Fruit fly (Drosophila melanogaster) whole organism, prepupa: ENCODE results near the gene Ir68b.

ENCODE experiments used
- Blimp-1 ChIP-seq: fragments of 200-800 bp; sonication (Bioruptor generic); optimal IDR thresholded peaks from 3 replicates; lab custom pipeline; 2017; ENCODE audit warnings: missing biosample characterization, missing genetic modification characterization, mild to moderate bottlenecking, moderate library complexity, missing genetic modification reagents
- CG11294 ChIP-seq: fragments of 200-800 bp; sonication (Bioruptor generic); IDR thresholded peaks from 2 replicates; pipeline ENCODE4 v1.3.6; 2022; ENCODE audit warnings: missing biosample characterization, missing genetic modification characterization
- CG11762 ChIP-seq: fragments of 200-800 bp; sonication (Bioruptor generic); optimal IDR thresholded peaks from 3 replicates; lab custom pipeline; 2016; ENCODE audit warnings: missing biosample characterization, missing genetic modification characterization; ENCODE audit not compliant: insufficient read depth
- CG11902 ChIP-seq: fragments of 200-800 bp; sonication (Bioruptor generic); optimal IDR thresholded peaks from 3 replicates; lab custom pipeline; 2016; ENCODE audit warnings: missing biosample characterization, missing genetic modification characterization
- CG1621 ChIP-seq: fragments of 200-800 bp; sonication (Bioruptor generic); optimal IDR thresholded peaks from 3 replicates; lab custom pipeline; 2018; ENCODE audit warnings: missing biosample characterization, mild to moderate bottlenecking, missing genetic modification characterization
- CG16779 ChIP-seq: fragments of 200-800 bp; sonication (Bioruptor generic); optimal IDR thresholded peaks from 3 replicates; lab custom pipeline; 2017; ENCODE audit warnings: missing biosample characterization, mild to moderate bottlenecking, missing genetic modification characterization
- CG3032 ChIP-seq: fragments of 200-800 bp; optimal IDR thresholded peaks from 2 replicates; lab custom pipeline; 2019; ENCODE audit warnings: missing biosample characterization, mild to moderate bottlenecking, missing genetic modification characterization, moderate library complexity
- CG31627 ChIP-seq: fragments of 200-800 bp; sonication (Bioruptor generic); optimal IDR thresholded peaks from 3 replicates; lab custom pipeline; 2016; ENCODE audit warnings: missing biosample characterization, missing genetic modification characterization
- CG32006 ChIP-seq: fragments of 200-800 bp; sonication (Bioruptor generic); optimal IDR thresholded peaks from 3 replicates; lab custom pipeline; 2017; ENCODE audit warnings: missing biosample characterization, mild to moderate bottlenecking, missing genetic modification characterization
- CG34406 ChIP-seq: fragments of 200-800 bp; sonication (Bioruptor generic); optimal IDR thresholded peaks from 3 replicates; lab custom pipeline; 2016; ENCODE audit warnings: missing biosample characterization, missing genetic modification characterization
- CG3919 ChIP-seq: fragments of 200-800 bp; sonication (Bioruptor generic); optimal IDR thresholded peaks from 3 replicates; lab custom pipeline; 2016; ENCODE audit warnings: missing biosample characterization, missing genetic modification characterization
- CG6163 ChIP-seq: fragments of 200-800 bp; sonication (Bioruptor generic); IDR thresholded peaks from 3 replicates; pipeline ENCODE4 v1.3.6; 2022; ENCODE audit warnings: missing biosample characterization, missing genetic modification characterization
- CG6276 ChIP-seq: fragments of 200-800 bp; sonication (Bioruptor generic); optimal IDR thresholded peaks from 2 replicates; lab custom pipeline; 2017; ENCODE audit warnings: missing biosample characterization, mild to moderate bottlenecking, missing genetic modification characterization
- CG6792 ChIP-seq: fragments of 200-800 bp; sonication (Bioruptor generic); optimal IDR thresholded peaks from 3 replicates; lab custom pipeline; 2016; ENCODE audit warnings: missing biosample characterization, missing genetic modification characterization
- CG6808 ChIP-seq: fragments of 200-800 bp; sonication (Bioruptor generic); optimal IDR thresholded peaks from 3 replicates; lab custom pipeline; 2017; ENCODE audit warnings: missing biosample characterization, missing genetic modification characterization, mild to moderate bottlenecking, moderate library complexity, missing genetic modification reagents
- CG6854 ChIP-seq: fragments of 200-800 bp; sonication (Bioruptor generic); optimal IDR thresholded peaks from 2 replicates; lab custom pipeline; 2017; ENCODE audit warnings: missing biosample characterization, mild to moderate bottlenecking, missing genetic modification characterization
- CG8119 ChIP-seq: fragments of 200-800 bp; sonication (Bioruptor generic); IDR thresholded peaks from 3 replicates; pipeline ENCODE4 v1.3.6; 2022; ENCODE audit warnings: missing biosample characterization, missing genetic modification characterization
- CG8319 ChIP-seq: fragments of 200-800 bp; sonication (Bioruptor generic); optimal IDR thresholded peaks from 3 replicates; lab custom pipeline; 2016; ENCODE audit warnings: missing biosample characterization, missing genetic modification characterization
- CG8632 ChIP-seq: fragments of 200-800 bp; sonication (Bioruptor generic); optimal IDR thresholded peaks from 3 replicates; lab custom pipeline; 2016; ENCODE audit warnings: missing biosample characterization, missing genetic modification characterization
- CG9139 ChIP-seq: fragments of 200-800 bp; sonication (Bioruptor generic); optimal IDR thresholded peaks from 3 replicates; lab custom pipeline; 2017; ENCODE audit warnings: missing biosample characterization, mild to moderate bottlenecking, missing genetic modification characterization
- Eip75B ChIP-seq: fragments of 200-800 bp; sonication (Bioruptor generic); optimal IDR thresholded peaks from 3 replicates; lab custom pipeline; 2016; ENCODE audit warnings: missing biosample characterization, missing genetic modification characterization
- Eip78C ChIP-seq: fragments of 200-800 bp; sonication (Bioruptor generic); peaks from one replicate; lab custom pipeline; 2016; ENCODE audit warnings: missing biosample characterization, missing genetic modification characterization
- Eip93F ChIP-seq: fragments of 200-800 bp; sonication (Bioruptor generic); optimal IDR thresholded peaks from 2 replicates; lab custom pipeline; 2016; ENCODE audit warnings: missing biosample characterization, mild to moderate bottlenecking, missing genetic modification characterization
- Ets21C ChIP-seq: fragments of 200-800 bp; sonication (Bioruptor generic); optimal IDR thresholded peaks from 3 replicates; lab custom pipeline; 2016; ENCODE audit warnings: missing biosample characterization, missing genetic modification characterization
- Ets96B ChIP-seq: fragments of 200-800 bp; optimal IDR thresholded peaks from 2 replicates; lab custom pipeline; 2019; ENCODE audit warnings: missing biosample characterization, mild to moderate bottlenecking, missing genetic modification characterization, moderate library complexity
- Hr38 ChIP-seq: sonication (Bioruptor generic); optimal IDR thresholded peaks from 2 replicates; lab custom pipeline; 2016; ENCODE audit warnings: missing biosample characterization, missing genetic modification characterization
- Hr39 ChIP-seq: fragments of 200-800 bp; sonication (Bioruptor generic); optimal IDR thresholded peaks from 2 replicates; lab custom pipeline; 2016; ENCODE audit warnings: missing biosample characterization, missing genetic modification characterization
- Hr4 ChIP-seq: fragments of 200-800 bp; sonication (Bioruptor generic); optimal IDR thresholded peaks from 3 replicates; lab custom pipeline; 2016; ENCODE audit warnings: missing biosample characterization, missing genetic modification characterization
- OdsH ChIP-seq: fragments of 200-800 bp; sonication (Bioruptor generic); optimal IDR thresholded peaks from 3 replicates; lab custom pipeline; 2016; ENCODE audit warnings: missing biosample characterization, missing genetic modification characterization
- Sox102F ChIP-seq: fragments of 200-800 bp; sonication (Bioruptor generic); optimal IDR thresholded peaks from 2 replicates; lab custom pipeline; 2016; ENCODE audit warnings: missing biosample characterization, mild to moderate bottlenecking, missing genetic modification characterization
- Sox14 ChIP-seq: fragments of 200-800 bp; sonication (Bioruptor generic); optimal IDR thresholded peaks from 3 replicates; lab custom pipeline; 2016; ENCODE audit warnings: missing biosample characterization, missing genetic modification characterization
- Sox15 ChIP-seq: fragments of 200-800 bp; sonication (Bioruptor generic); optimal IDR thresholded peaks from 3 replicates; lab custom pipeline; 2016; ENCODE audit warnings: missing biosample characterization, missing genetic modification characterization
- acj6 ChIP-seq: fragments of 200-800 bp; sonication (Bioruptor generic); optimal IDR thresholded peaks from 3 replicates; lab custom pipeline; 2016; ENCODE audit warnings: missing biosample characterization, missing genetic modification characterization
- cyc ChIP-seq: fragments of 200-800 bp; sonication (Bioruptor generic); optimal IDR thresholded peaks from 3 replicates; lab custom pipeline; 2016; ENCODE audit warnings: missing biosample characterization, missing genetic modification characterization
- dac ChIP-seq: fragments of 200-800 bp; sonication (Bioruptor generic); optimal IDR thresholded peaks from 2 replicates; lab custom pipeline; 2017; ENCODE audit warnings: missing biosample characterization, mild to moderate bottlenecking, missing genetic modification characterization
- dsx ChIP-seq: fragments of 200-800 bp; optimal IDR thresholded peaks from 3 replicates; lab custom pipeline; 2019; ENCODE audit warnings: missing biosample characterization, mild to moderate bottlenecking, missing genetic modification characterization, moderate library complexity; ENCODE audit not compliant: poor library complexity, severe bottlenecking
- eg ChIP-seq: fragments of 200-800 bp; sonication (Bioruptor generic); IDR thresholded peaks from 3 replicates; pipeline ENCODE4 v1.3.6; 2022; ENCODE audit warnings: missing biosample characterization, missing genetic modification characterization
- fd59A ChIP-seq: fragments of 200-800 bp; sonication (Bioruptor generic); optimal IDR thresholded peaks from 2 replicates; lab custom pipeline; 2017; ENCODE audit warnings: missing biosample characterization, mild to moderate bottlenecking, missing genetic modification characterization, missing genetic modification reagents
- fd85E ChIP-seq: fragments of 200-800 bp; sonication (Bioruptor generic); optimal IDR thresholded peaks from 3 replicates; lab custom pipeline; 2016; ENCODE audit warnings: missing biosample characterization, missing genetic modification characterization
- fkh ChIP-seq: fragments of 200-800 bp; sonication (Bioruptor generic); optimal IDR thresholded peaks from 3 replicates; lab custom pipeline; 2017; ENCODE audit warnings: missing biosample characterization, mild to moderate bottlenecking, missing genetic modification characterization, moderate library complexity
- lz ChIP-seq: fragments of 200-800 bp; sonication (Bioruptor generic); optimal IDR thresholded peaks from 3 replicates; lab custom pipeline; 2016; ENCODE audit warnings: missing biosample characterization, missing genetic modification characterization
- net ChIP-seq: fragments of 200-800 bp; sonication (Bioruptor generic); optimal IDR thresholded peaks from 3 replicates; lab custom pipeline; 2016; ENCODE audit warnings: missing biosample characterization, missing genetic modification characterization
- pdm3 ChIP-seq: fragments of 200-800 bp; sonication (Bioruptor generic); optimal IDR thresholded peaks from 3 replicates; lab custom pipeline; 2016; ENCODE audit warnings: missing biosample characterization, missing genetic modification characterization
- salr ChIP-seq, 2 experiments: fragments of 200-800 bp; sonication (Bioruptor generic); optimal IDR thresholded peaks; 3 replicates each; lab custom pipeline; 2016 to 2018; ENCODE audit warnings: missing biosample characterization in 2 of 2, missing genetic modification characterization in 2 of 2, mild to moderate bottlenecking in 1 of 2
- spab ChIP-seq: fragments of 200-800 bp; sonication (Bioruptor generic); optimal IDR thresholded peaks from 2 replicates; lab custom pipeline; 2017; ENCODE audit warnings: missing biosample characterization, mild to moderate bottlenecking, missing genetic modification characterization, missing genetic modification reagents
- svp ChIP-seq: fragments of 200-800 bp; sonication (Bioruptor generic); peaks from one replicate; lab custom pipeline; 2016; ENCODE audit warnings: missing biosample characterization, missing genetic modification characterization
- topi ChIP-seq: fragments of 200-800 bp; sonication (Bioruptor generic); optimal IDR thresholded peaks from 3 replicates; lab custom pipeline; 2016; ENCODE audit warnings: missing biosample characterization, missing genetic modification characterization

Ir68b gene

DNA sequence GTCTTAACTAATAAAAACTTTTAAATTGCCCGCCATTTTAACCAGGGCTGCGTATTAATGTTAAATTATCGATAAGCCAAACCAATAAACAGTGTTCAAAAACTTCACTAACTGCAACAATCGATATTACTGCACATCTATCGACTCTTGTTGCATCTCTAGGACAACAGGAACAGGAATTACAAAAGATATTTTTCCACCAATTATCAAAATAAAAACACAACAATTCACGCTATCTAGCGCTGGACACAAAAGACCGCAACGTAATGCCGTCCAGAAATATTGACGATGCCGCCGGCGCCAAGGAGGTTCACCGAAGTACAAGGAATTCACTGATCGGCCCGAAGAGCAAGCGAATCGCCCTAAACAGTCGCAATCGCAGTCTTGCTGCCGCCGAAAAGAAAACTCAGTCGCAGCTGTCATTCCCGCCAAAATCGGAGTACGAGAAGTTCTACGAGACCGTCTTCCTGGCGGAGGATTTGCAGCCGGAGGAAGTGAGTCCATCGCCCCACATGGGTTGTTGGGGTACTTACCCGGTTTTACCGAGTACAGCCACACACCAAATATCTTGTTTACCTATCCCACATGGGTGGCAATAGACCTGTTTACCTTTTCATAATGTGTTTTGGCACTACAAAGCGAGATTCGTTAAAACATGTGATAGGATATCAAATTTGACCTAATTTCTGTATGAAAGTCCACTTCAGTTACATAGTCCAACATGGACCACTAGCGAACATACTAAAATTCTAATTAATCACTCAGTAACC lies 11.0 kb downstream of the Ir68b start, which contains the start of gene vers:
vers (plus strand) TSS at position 136 of the 770 bp plus-strand sequence.
- TF ChIP-seq cyc (GFP tag; lab: Kevin White, UChicago): peak; percentile 22
- TF ChIP-seq CG11762 (GFP tag; lab: Kevin White, UChicago): no peak
- no peak for TF ChIP-seq Hr4 (GFP tag; lab: Kevin White, UChicago)
- TF ChIP-seq OdsH (GFP tag; lab: Kevin White, UChicago): no peak
- TF ChIP-seq Eip93F (GFP tag; lab: Kevin White, UChicago): no peak
- TF ChIP-seq dsx (GFP tag; lab: Kevin White, UChicago): no peak
- TF ChIP-seq CG3032: peak; percentile 12
- no peak for TF ChIP-seq CG9139 (GFP tag; lab: Kevin White, UChicago)
- peak; percentile 8 for TF ChIP-seq topi (GFP tag; lab: Kevin White, UChicago)
- TF ChIP-seq CG11902 (GFP tag; lab: Kevin White, UChicago): no peak
- TF ChIP-seq CG6808 (GFP tag; lab: Kevin White, UChicago): no peak
- TF ChIP-seq CG6854 (GFP tag; lab: Kevin White, UChicago): no peak
- no peak for TF ChIP-seq CG8632 (GFP tag; lab: Kevin White, UChicago)
- TF ChIP-seq fkh (GFP tag; lab: Kevin White, UChicago): peak; percentile 70
- peak; percentile 24 for TF ChIP-seq lz (GFP tag; lab: Kevin White, UChicago)
- peak; percentile 21 for TF ChIP-seq Eip78C (GFP tag; lab: Kevin White, UChicago)
- no peak for TF ChIP-seq eg

DNA sequence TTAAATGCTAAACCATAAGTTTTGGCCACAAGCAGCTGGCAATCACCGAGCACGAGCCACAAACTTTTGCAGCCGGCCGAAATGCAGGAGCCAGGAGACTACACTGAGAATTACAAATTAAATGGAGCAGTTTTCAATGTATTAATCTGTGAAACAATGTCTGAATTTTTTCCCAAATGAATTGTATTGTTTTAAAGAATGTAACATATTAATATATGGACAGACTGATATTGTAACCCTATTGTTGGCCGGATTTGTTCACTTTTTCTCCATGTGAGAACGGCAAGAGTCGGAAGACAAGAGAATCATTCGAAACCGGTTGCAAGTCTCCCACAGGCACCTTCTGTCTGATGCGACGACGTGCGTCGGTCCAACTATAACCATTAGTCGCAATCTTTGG lies 12.1 kb downstream of the Ir68b start:
- peak; percentile 72 for TF ChIP-seq CG16779 (tag; lab: Kevin White, UChicago)
- peak; percentile 87 for TF ChIP-seq acj6 (GFP tag; lab: Kevin White, UChicago)
- peak; percentile 72 for TF ChIP-seq CG8319 (GFP tag; lab: Kevin White, UChicago)
- TF ChIP-seq CG6792 (GFP tag; lab: Kevin White, UChicago): peak; percentile 91
- TF ChIP-seq CG6276 (GFP tag; lab: Kevin White, UChicago): no peak
- peak; percentile 74 to 79 for TF ChIP-seq salr (GFP tag; optimal IDR thresholded peaks at IDR 0.05; lab: Kevin White, UChicago)
- TF ChIP-seq net (GFP tag; lab: Kevin White, UChicago): peak; percentile 81
- peak; percentile 96 for TF ChIP-seq Sox102F (GFP tag; lab: Kevin White, UChicago)
- TF ChIP-seq Ets96B: peak; percentile 87
- peak; percentile 89 for TF ChIP-seq CG1621 (tag; lab: Kevin White, UChicago)
- TF ChIP-seq Eip75B: peak; percentile 89
- peak; percentile 81 for TF ChIP-seq CG11902 (GFP tag; lab: Kevin White, UChicago)
- peak; percentile 93 for TF ChIP-seq CG31627 (GFP tag; lab: Kevin White, UChicago)
- peak; percentile 79 for TF ChIP-seq fd59A (GFP tag; lab: Kevin White, UChicago)
- peak; percentile 92 for TF ChIP-seq Hr39 (GFP tag; lab: Kevin White, UChicago)
- peak; percentile 89 for TF ChIP-seq CG3032
- TF ChIP-seq Ets21C (GFP tag; lab: Kevin White, UChicago): peak; percentile 85
- TF ChIP-seq CG6163 (GFP tag; lab: Robert Waterston, UW): peak; percentile 93
- peak; percentile 81 for TF ChIP-seq CG8632 (GFP tag; lab: Kevin White, UChicago)
- TF ChIP-seq Hr4 (GFP tag; lab: Kevin White, UChicago): peak; percentile 50
- TF ChIP-seq dac: peak; percentile 48
- TF ChIP-seq CG11762 (GFP tag; lab: Kevin White, UChicago): peak; percentile 77
- TF ChIP-seq Sox15 (GFP tag; lab: Kevin White, UChicago): peak; percentile 69
- TF ChIP-seq svp (GFP tag; lab: Kevin White, UChicago): peak; percentile 97
- TF ChIP-seq fd85E (GFP tag; lab: Kevin White, UChicago): peak; percentile 61
- TF ChIP-seq Hr38 (GFP tag; lab: Kevin White, UChicago): no peak
- TF ChIP-seq topi (GFP tag; lab: Kevin White, UChicago): peak; percentile 94
- peak; percentile 91 for TF ChIP-seq lz (GFP tag; lab: Kevin White, UChicago)
- TF ChIP-seq CG32006 (GFP tag; lab: Kevin White, UChicago): peak; percentile 72
- TF ChIP-seq CG3919 (GFP tag; lab: Kevin White, UChicago): peak; percentile 92
- TF ChIP-seq pdm3 (GFP tag; lab: Kevin White, UChicago): peak; percentile 86
- TF ChIP-seq CG9139 (GFP tag; lab: Kevin White, UChicago): peak; percentile 80
- peak; percentile 85 for TF ChIP-seq CG34406 (GFP tag; lab: Kevin White, UChicago)
- TF ChIP-seq spab: peak; percentile 82
- peak; percentile 79; the same call in 2 of the 3 replicates for TF ChIP-seq CG8119 (GFP tag; lab: Robert Waterston, UW)
- peak; percentile 79 for TF ChIP-seq Blimp-1 (GFP tag; lab: Kevin White, UChicago)
- peak; percentile 93 for TF ChIP-seq Sox14 (GFP tag; lab: Kevin White, UChicago)
- TF ChIP-seq OdsH (GFP tag; lab: Kevin White, UChicago): peak; percentile 85
- 0 out of 2 replicates have a peak, but pooled peaks have one; percentile 33 for TF ChIP-seq CG11294
